Fruit fly (Drosophila melanogaster): ENCODE results near the gene mAChR-B.

mAChR-B gene

DNA sequence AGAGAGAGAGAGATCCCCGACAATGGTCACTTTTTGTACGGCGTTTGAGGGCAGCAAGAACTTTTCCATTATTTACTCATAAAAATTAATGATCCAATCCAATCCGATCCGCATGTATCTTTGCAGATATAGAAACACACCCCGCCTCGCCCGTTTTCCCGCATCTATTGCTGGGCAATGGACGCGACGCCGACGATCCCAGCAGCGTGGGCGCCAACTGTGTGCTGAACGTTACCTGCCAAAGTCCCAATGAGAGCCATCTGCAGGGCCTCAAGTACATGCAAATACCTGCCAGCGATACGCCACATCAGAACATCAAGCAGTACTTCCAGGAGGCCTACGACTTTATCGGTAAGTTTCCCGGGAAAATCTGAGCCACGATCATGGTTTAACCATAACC is 51.9 kb downstream of the mAChR-B start:
- no peak for TF ChIP-seq lola (GFP tag; optimal IDR thresholded peaks at IDR 0.05)
- no peak for TF ChIP-seq woc (GFP tag; optimal IDR thresholded peaks at IDR 0.05)
- TF ChIP-seq sage (GFP tag; optimal IDR thresholded peaks at IDR 0.05) = no peak
- no peak for TF ChIP-seq CG32264 (GFP tag; optimal IDR thresholded peaks at IDR 0.05)
- TF ChIP-seq jim (GFP tag; optimal IDR thresholded peaks at IDR 0.05) = no peak
- no peak for TF ChIP-seq Sp1 (GFP tag; optimal IDR thresholded peaks at IDR 0.05)
- TF ChIP-seq Hr83 (GFP tag; optimal IDR thresholded peaks at IDR 0.05; ENCODE audit: poor library complexity, severe bottlenecking) = no peak
- TF ChIP-seq fru (GFP tag; optimal IDR thresholded peaks at IDR 0.05) = no peak
- TF ChIP-seq Abd-B (GFP tag; optimal IDR thresholded peaks at IDR 0.05) = no peak
- TF ChIP-seq dl (GFP tag; optimal IDR thresholded peaks at IDR 0.05; ENCODE audit: insufficient read depth in 1 of 2, partially characterized antibody in 2 of 2) = no peak
- no peak for TF ChIP-seq Dif (GFP tag; optimal IDR thresholded peaks at IDR 0.05; ENCODE audit: partially characterized antibody)
- TF ChIP-seq Rel (GFP tag; optimal IDR thresholded peaks at IDR 0.05) = no peak
- no peak for TF ChIP-seq Rel (tag; optimal IDR thresholded peaks at IDR 0.05)

DNA sequence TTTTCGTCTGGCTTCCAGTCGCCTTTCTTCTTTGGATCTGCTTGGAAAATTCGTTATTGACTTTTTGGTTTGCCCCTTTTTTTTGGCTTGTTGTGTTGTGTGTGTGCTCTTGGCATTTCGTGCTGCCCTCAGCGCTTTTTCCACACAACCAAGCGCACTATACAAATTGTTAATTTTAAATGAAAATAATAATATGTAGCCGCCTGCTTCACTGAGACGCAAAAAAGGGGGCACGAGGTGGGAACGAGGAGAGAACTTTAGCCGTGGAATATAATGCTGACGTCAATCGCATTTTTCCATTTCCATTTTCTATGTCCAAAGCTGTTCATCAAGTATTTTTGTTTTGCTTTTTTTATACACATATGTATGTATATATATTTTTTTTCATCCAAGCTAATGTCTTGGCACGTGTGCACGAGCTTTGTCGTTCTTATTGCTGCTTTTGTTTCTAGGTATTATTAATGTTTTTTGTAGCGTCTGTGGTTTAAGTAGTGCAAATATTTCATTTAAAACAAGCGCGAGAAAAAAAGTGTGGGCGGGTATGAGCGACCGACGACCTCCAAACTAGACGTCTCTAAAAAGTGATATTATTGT is 52.8 kb downstream of the mAChR-B start:
- TF ChIP-seq psq (GFP tag; optimal IDR thresholded peaks at IDR 0.05) (no peak), dl (GFP tag; optimal IDR thresholded peaks at IDR 0.05; ENCODE audit: insufficient read depth in 1 of 2, partially characterized antibody in 2 of 2) (no peak), foxo (GFP tag; optimal IDR thresholded peaks at IDR 0.05) (no peak), N (GFP tag; optimal IDR thresholded peaks at IDR 0.05) (no peak), tai (GFP tag; optimal IDR thresholded peaks at IDR 0.05) (no peak), CG32264 (GFP tag; optimal IDR thresholded peaks at IDR 0.05) (no peak)

DNA sequence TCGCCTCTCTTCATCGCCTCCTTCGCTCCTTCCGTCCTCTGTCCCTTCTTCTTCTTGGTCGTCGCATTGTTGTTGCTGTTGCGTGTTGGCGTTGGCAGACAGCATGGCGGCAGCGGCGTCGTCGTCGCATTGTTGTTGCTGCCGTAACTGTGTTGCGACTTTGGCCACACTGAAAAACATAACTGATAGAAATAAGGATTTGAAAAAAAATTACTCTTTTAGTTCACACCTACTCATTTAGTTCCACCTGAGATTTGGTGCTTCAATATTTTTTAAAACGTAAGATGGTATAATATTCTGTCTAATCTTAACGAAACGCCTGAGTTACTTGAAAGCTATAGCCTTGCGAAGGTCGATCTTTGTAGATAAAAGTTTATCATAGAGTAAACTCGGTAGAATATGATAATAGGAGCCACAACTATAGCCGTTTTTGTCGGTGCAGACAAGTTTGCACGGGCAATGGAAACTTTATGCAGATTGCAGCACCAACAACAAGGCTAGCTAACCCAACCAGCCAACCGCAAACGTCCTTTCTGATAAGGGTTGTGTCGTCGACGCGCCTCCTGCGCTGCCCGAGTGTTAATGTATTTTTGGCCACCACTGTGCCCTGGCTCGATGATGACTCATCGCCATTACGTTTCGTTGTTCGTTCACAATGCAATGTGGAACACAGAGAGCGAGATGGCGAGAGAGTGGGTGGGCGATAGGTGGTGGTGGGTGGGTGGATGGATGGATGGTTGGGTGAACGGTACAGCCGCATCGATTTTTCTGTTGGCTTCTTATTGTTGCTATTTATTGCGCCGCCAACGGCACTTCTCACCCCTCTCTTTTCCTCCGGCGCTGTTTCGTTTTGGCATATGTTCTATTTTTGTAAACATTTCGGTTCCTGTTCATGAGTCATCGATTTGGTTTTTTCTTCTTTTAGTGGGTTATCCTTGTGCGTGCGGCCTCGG is 54.1 kb downstream of the mAChR-B start:
- peak; percentile 80 for TF ChIP-seq psq (GFP tag; optimal IDR thresholded peaks at IDR 0.05)
- peak; percentile 63 for TF ChIP-seq woc (GFP tag; optimal IDR thresholded peaks at IDR 0.05)
- TF ChIP-seq CrebA (GFP tag; optimal IDR thresholded peaks at IDR 0.05; ENCODE audit: borderline replicate concordance) = no peak
- TF ChIP-seq GATAd (GFP tag; optimal IDR thresholded peaks at IDR 0.05) = no peak
- TF ChIP-seq dl (GFP tag; optimal IDR thresholded peaks at IDR 0.05; ENCODE audit: insufficient read depth in 1 of 2, partially characterized antibody in 2 of 2) = no peak
- peak; percentile 70 for TF ChIP-seq h (GFP tag; optimal IDR thresholded peaks at IDR 0.05)
- TF ChIP-seq sv (GFP tag; optimal IDR thresholded peaks at IDR 0.05) = peak; percentile 61
- TF ChIP-seq Rel (GFP tag; optimal IDR thresholded peaks at IDR 0.05) = no peak
- TF ChIP-seq Rel (tag; optimal IDR thresholded peaks at IDR 0.05) = no peak
- TF ChIP-seq brk (GFP tag; optimal IDR thresholded peaks at IDR 0.05) = peak; percentile 29
- peak; percentile 38 for TF ChIP-seq sage (GFP tag; optimal IDR thresholded peaks at IDR 0.05)
- TF ChIP-seq ey (GFP tag; optimal IDR thresholded peaks at IDR 0.05) = peak; percentile 88
- peak; percentile 82 for TF ChIP-seq Sp1 (GFP tag; optimal IDR thresholded peaks at IDR 0.05)
- peak in 1 of 2 experiments; percentile 83 for TF ChIP-seq foxo (GFP tag; optimal IDR thresholded peaks at IDR 0.05)
- TF ChIP-seq rgr (GFP tag; optimal IDR thresholded peaks at IDR 0.05) = peak; percentile 80
- TF ChIP-seq fru (GFP tag; optimal IDR thresholded peaks at IDR 0.05) = peak; percentile 84
- TF ChIP-seq br (GFP tag; optimal IDR thresholded peaks at IDR 0.05) = peak; percentile 78
- peak; percentile 60 for TF ChIP-seq tai (GFP tag; optimal IDR thresholded peaks at IDR 0.05)
- peak; percentile 75 for TF ChIP-seq OdsH (GFP tag; optimal IDR thresholded peaks at IDR 0.05)
- TF ChIP-seq HLH106 (tag; optimal IDR thresholded peaks at IDR 0.05) = peak; percentile 75
- TF ChIP-seq Jra (GFP tag; optimal IDR thresholded peaks at IDR 0.05) = peak; percentile 40
- peak; percentile 42 for TF ChIP-seq Hnf4 (GFP tag; optimal IDR thresholded peaks at IDR 0.05)
- TF ChIP-seq CG32264 (GFP tag; optimal IDR thresholded peaks at IDR 0.05) = no peak
- peak; percentile 69 for TF ChIP-seq dmrt93B (GFP tag; optimal IDR thresholded peaks at IDR 0.05)

Measured in whole organism, wandering third instar larva.